Fruit fly (Drosophila melanogaster) whole organism, embryonic: Measurements from ENCODE around the gene Send1.

ENCODE experiments used
- Adf1 ChIP-seq: fragments of 200-800 bp; sonication (Bioruptor generic); IDR thresholded peaks from 2 replicates; pipeline ENCODE4 v1.3.6; 2022; ENCODE audit warnings: missing biosample characterization, missing genetic modification characterization
- Awh ChIP-seq: fragments of 200-800 bp; sonication (Bioruptor generic); IDR thresholded peaks from 2 replicates; pipeline ENCODE4, ENCODE4 v1.3.6; 2022; ENCODE audit warnings: missing biosample characterization, missing genetic modification characterization
- CG10267 ChIP-seq: fragments of 200-800 bp; sonication (Bioruptor generic); optimal IDR thresholded peaks from 2 replicates; lab custom pipeline; 2018; ENCODE audit warnings: missing biosample characterization, mild to moderate bottlenecking, missing genetic modification characterization, moderate library complexity
- CG11696 ChIP-seq: fragments of 200-800 bp; sonication (Bioruptor generic); IDR thresholded peaks from 2 replicates; pipeline ENCODE4 v1.3.6; 2022; ENCODE audit warnings: missing biosample characterization, missing genetic modification characterization
- CG11723 ChIP-seq: fragments of 200-800 bp; sonication (Bioruptor generic); optimal IDR thresholded peaks from 2 replicates; lab custom pipeline; 2017; ENCODE audit warnings: missing biosample characterization, mild to moderate bottlenecking, missing genetic modification characterization
- CG12219 ChIP-seq: fragments of 200-800 bp; sonication (Bioruptor generic); optimal IDR thresholded peaks from 3 replicates; lab custom pipeline; 2018; ENCODE audit warnings: missing biosample characterization, mild to moderate bottlenecking, missing genetic modification characterization
- CG13424 ChIP-seq: fragments of 200-800 bp; sonication (Bioruptor generic); optimal IDR thresholded peaks from 2 replicates; lab custom pipeline; 2019; ENCODE audit warnings: missing biosample characterization, mild to moderate bottlenecking, missing genetic modification characterization, moderate library complexity
- CG15514 ChIP-seq: fragments of 200-800 bp; sonication (Bioruptor generic); optimal IDR thresholded peaks from 3 replicates; lab custom pipeline; 2017; ENCODE audit warnings: missing biosample characterization, missing genetic modification characterization, mild to moderate bottlenecking, moderate library complexity, missing genetic modification reagents
- CG16779 ChIP-seq: fragments of 200-800 bp; sonication (Bioruptor generic); IDR thresholded peaks from 2 replicates; pipeline ENCODE4 v1.3.6; 2022; ENCODE audit warnings: missing biosample characterization, missing genetic modification characterization
- CG30431 ChIP-seq: fragments of 200-800 bp; sonication (Bioruptor generic); optimal IDR thresholded peaks from 2 replicates; lab custom pipeline; 2017; ENCODE audit warnings: missing biosample characterization, missing genetic modification characterization
- CG32532 ChIP-seq: fragments of 200-800 bp; sonication (Bioruptor generic); IDR thresholded peaks from 2 replicates; pipeline ENCODE4 v1.3.6; 2022; ENCODE audit warnings: missing biosample characterization, missing genetic modification characterization
- CG4617 ChIP-seq: fragments of 200-800 bp; sonication (Bioruptor generic); optimal IDR thresholded peaks from 3 replicates; lab custom pipeline; 2016; ENCODE audit warnings: missing biosample characterization, missing genetic modification characterization, borderline replicate concordance
- CG4854 ChIP-seq: fragments of 200-800 bp; sonication (Bioruptor generic); optimal IDR thresholded peaks from 2 replicates; lab custom pipeline; 2016; ENCODE audit warnings: missing biosample characterization, missing genetic modification characterization, inconsistent platforms
- CG6683 ChIP-seq: fragments of 200-800 bp; sonication (Bioruptor generic); optimal IDR thresholded peaks from 2 replicates; lab custom pipeline; 2017; ENCODE audit warnings: missing biosample characterization, mild to moderate bottlenecking, missing genetic modification characterization, missing genetic modification reagents
- CG6791 ChIP-seq: fragments of 200-800 bp; sonication (Bioruptor generic); IDR thresholded peaks from 3 replicates; pipeline ENCODE4 v1.3.6; 2022; ENCODE audit warnings: missing biosample characterization, missing genetic modification characterization; ENCODE audit not compliant: partially characterized antibody
- CG7271 ChIP-seq: fragments of 200-800 bp; sonication (Bioruptor generic); optimal IDR thresholded peaks from 2 replicates; lab custom pipeline; 2018; ENCODE audit warnings: missing biosample characterization, mild to moderate bottlenecking, missing genetic modification characterization, moderate library complexity
- CG8281 ChIP-seq: fragments of 200-800 bp; sonication (Bioruptor generic); optimal IDR thresholded peaks from 2 replicates; lab custom pipeline; 2018; ENCODE audit warnings: missing biosample characterization, mild to moderate bottlenecking, missing genetic modification characterization, moderate library complexity
- CG8290 ChIP-seq, 3 experiments: fragments of 200-800 bp; sonication (Bioruptor generic); optimal IDR thresholded peaks; 2 replicates each; lab custom pipeline; 2016 to 2019; ENCODE audit warnings: missing biosample characterization in 3 of 3, missing genetic modification characterization in 3 of 3, mild to moderate bottlenecking in 2 of 3, moderate library complexity in 1 of 3
- CG9797 ChIP-seq: fragments of 200-800 bp; sonication (Bioruptor generic); optimal IDR thresholded peaks from 3 replicates; lab custom pipeline; 2018; ENCODE audit warnings: missing biosample characterization, mild to moderate bottlenecking, missing genetic modification characterization
- CG9817 ChIP-seq: fragments of 200-800 bp; sonication (Bioruptor generic); optimal IDR thresholded peaks from 2 replicates; lab custom pipeline; 2018; ENCODE audit warnings: missing biosample characterization, mild to moderate bottlenecking, missing genetic modification characterization, moderate library complexity
- CHES-1-like ChIP-seq: fragments of 200-800 bp; sonication (Bioruptor generic); optimal IDR thresholded peaks from 2 replicates; lab custom pipeline; 2016; ENCODE audit warnings: missing biosample characterization, missing genetic modification characterization
- HmgZ ChIP-seq: fragments of 200-800 bp; sonication (Bioruptor generic); optimal IDR thresholded peaks from 2 replicates; lab custom pipeline; 2018; ENCODE audit warnings: missing biosample characterization, mild to moderate bottlenecking, missing genetic modification characterization
- Max ChIP-seq: fragments of 200-800 bp; sonication (Bioruptor generic); optimal IDR thresholded peaks from 2 replicates; lab custom pipeline; 2016; ENCODE audit warnings: missing biosample characterization, mild to moderate bottlenecking, missing genetic modification characterization
- Opbp ChIP-seq: fragments of 200-800 bp; sonication (Bioruptor generic); IDR thresholded peaks from 3 replicates; pipeline ENCODE4 v1.3.6; 2022; ENCODE audit warnings: missing biosample characterization, missing genetic modification characterization; ENCODE audit not compliant: partially characterized antibody
- Poxn ChIP-seq: fragments of 200-800 bp; sonication (Bioruptor generic); IDR thresholded peaks from 2 replicates; pipeline ENCODE4 v1.3.6; 2022; ENCODE audit warnings: missing biosample characterization, missing genetic modification characterization
- Sin3A ChIP-seq: fragments of >200 bp; optimal IDR thresholded peaks from 2 replicates; lab custom pipeline; 2018
- Sry-δ ChIP-seq: fragments of 200-800 bp; sonication (Bioruptor generic); optimal IDR thresholded peaks from 2 replicates; lab custom pipeline; 2016; ENCODE audit warnings: missing biosample characterization, missing genetic modification characterization
- Ssrp ChIP-seq: fragments of 200-800 bp; sonication (Bioruptor generic); optimal IDR thresholded peaks from 2 replicates; lab custom pipeline; 2018; ENCODE audit warnings: missing biosample characterization, mild to moderate bottlenecking, missing genetic modification characterization, moderate library complexity
- Stat92E ChIP-seq, 3 experiments: fragments of >200 bp in 2 of 3; fragments of 200-800 bp in 1 of 3; sonication (Bioruptor generic) in 1 of 3; optimal IDR thresholded peaks; 2 replicates each; lab custom pipeline; 2017 to 2019; ENCODE audit warnings: missing biosample characterization in 3 of 3, missing genetic modification characterization in 3 of 3, mild to moderate bottlenecking in 1 of 3, moderate library complexity in 1 of 3
- Usf ChIP-seq: fragments of 200-800 bp; sonication (Bioruptor generic); optimal IDR thresholded peaks from 2 replicates; lab custom pipeline; 2017; ENCODE audit warnings: missing genotype, missing biosample characterization, missing genetic modification characterization
- ac ChIP-seq: fragments of 200-800 bp; sonication (Bioruptor generic); optimal IDR thresholded peaks from 3 replicates; lab custom pipeline; 2017; ENCODE audit warnings: missing biosample characterization, mild to moderate bottlenecking, missing genetic modification characterization
- bab2 ChIP-seq: fragments of 200-800 bp; sonication (Bioruptor generic); optimal IDR thresholded peaks from 2 replicates; lab custom pipeline; 2016; ENCODE audit warnings: missing biosample characterization, missing genetic modification characterization
- crc ChIP-seq: fragments of 200-800 bp; sonication (Bioruptor generic); optimal IDR thresholded peaks from 2 replicates; lab custom pipeline; 2016; ENCODE audit warnings: missing biosample characterization, missing genetic modification characterization
- croc ChIP-seq: fragments of 200-800 bp; sonication (Bioruptor generic); conservative IDR thresholded peaks from 3 replicates; pipeline ENCODE4 v1.3.6; 2022; ENCODE audit warnings: missing biosample characterization, missing genetic modification characterization
- dmrt99B ChIP-seq: fragments of 200-800 bp; sonication (Bioruptor generic); optimal IDR thresholded peaks from 2 replicates; lab custom pipeline; 2018; ENCODE audit warnings: missing biosample characterization, mild to moderate bottlenecking, missing genetic modification characterization, moderate library complexity
- dysf ChIP-seq: fragments of 200-800 bp; sonication (Bioruptor generic); IDR thresholded peaks from 3 replicates; pipeline ENCODE4 v1.3.6; 2022; ENCODE audit warnings: missing biosample characterization, missing genetic modification characterization
- exex ChIP-seq: fragments of 200-800 bp; sonication (Bioruptor generic); optimal IDR thresholded peaks from 4 replicates; lab custom pipeline; 2018; ENCODE audit warnings: missing biosample characterization, mild to moderate bottlenecking, missing genetic modification characterization, moderate library complexity
- gfzf ChIP-seq: fragments of 200-800 bp; sonication (Bioruptor generic); optimal IDR thresholded peaks from 2 replicates; lab custom pipeline; 2016; ENCODE audit warnings: missing biosample characterization, mild to moderate bottlenecking, missing genetic modification characterization, moderate library complexity
- grau ChIP-seq: fragments of 200-800 bp; optimal IDR thresholded peaks from 3 replicates; lab custom pipeline; 2019; ENCODE audit warnings: missing biosample characterization, mild to moderate bottlenecking, missing genetic modification characterization, moderate library complexity
- gsb-n ChIP-seq: fragments of 200-800 bp; sonication (Bioruptor generic); optimal IDR thresholded peaks from 3 replicates; lab custom pipeline; 2018; ENCODE audit warnings: missing biosample characterization, mild to moderate bottlenecking, missing genetic modification characterization
- h ChIP-seq: fragments of >200 bp; optimal IDR thresholded peaks from 2 replicates; lab custom pipeline; 2017
- jing ChIP-seq: fragments of 200-800 bp; sonication (Bioruptor generic); optimal IDR thresholded peaks from 2 replicates; lab custom pipeline; 2018; ENCODE audit warnings: missing biosample characterization, mild to moderate bottlenecking, missing genetic modification characterization
- lmd ChIP-seq: fragments of 200-800 bp; sonication (Bioruptor generic); IDR thresholded peaks from 2 replicates; pipeline ENCODE4 v1.3.6; 2022; ENCODE audit warnings: missing biosample characterization, missing genetic modification characterization
- nerfin-2 ChIP-seq: fragments of 200-800 bp; sonication (Bioruptor generic); IDR thresholded peaks from 2 replicates; pipeline ENCODE4 v1.3.6; 2022; ENCODE audit warnings: missing biosample characterization, missing genetic modification characterization; ENCODE audit not compliant: partially characterized antibody
- nmo ChIP-seq: fragments of 200-800 bp; sonication (Bioruptor generic); optimal IDR thresholded peaks from 2 replicates; lab custom pipeline; 2018; ENCODE audit warnings: missing biosample characterization, mild to moderate bottlenecking, missing genetic modification characterization, moderate library complexity
- pb ChIP-seq: fragments of 200-800 bp; sonication (Bioruptor generic); optimal IDR thresholded peaks from 3 replicates; lab custom pipeline; 2016; ENCODE audit warnings: missing biosample characterization, missing genetic modification characterization
- sim ChIP-seq: fragments of 200-800 bp; sonication (Bioruptor generic); IDR thresholded peaks from 2 replicates; pipeline ENCODE4 v1.3.6; 2022; ENCODE audit warnings: missing biosample characterization, missing genetic modification characterization
- tin ChIP-seq: fragments of 200-800 bp; sonication (Bioruptor generic); optimal IDR thresholded peaks from 3 replicates; lab custom pipeline; 2016; ENCODE audit warnings: missing biosample characterization, missing genetic modification characterization
- tio ChIP-seq: fragments of 200-800 bp; sonication (Bioruptor generic); optimal IDR thresholded peaks from 2 replicates; lab custom pipeline; 2017; ENCODE audit warnings: missing biosample characterization, missing genetic modification characterization, inconsistent platforms
- ttk ChIP-seq: fragments of 200-800 bp; sonication (Bioruptor generic); IDR thresholded peaks from 2 replicates; pipeline ENCODE4 v2.1.2; 2022; ENCODE audit warnings: missing biosample characterization, missing genetic modification characterization

Send1 gene

dm6 chr2L:2221649-2222150 is 33.1 kb downstream of the Send1 start (continued):
- TF ChIP-seq gsb-n (tag; lab: Kevin White, UChicago) (peak; percentile 92), CG12219 (peak; percentile 96), CG6791 (no peak), Ssrp (tag; lab: Kevin White, UChicago) (peak; percentile 91), ac (GFP tag; lab: Kevin White, UChicago) (peak; percentile 75), CG9797 (GFP tag; lab: Kevin White, UChicago) (peak; percentile 8), CG16779 (peak; percentile 96), Awh (GFP tag; lab: Robert Waterston, UW) (peak; percentile 97), Usf (GFP tag; lab: Kevin White, UChicago) (peak; percentile 86), CG10267 (tag; lab: Kevin White, UChicago) (peak; percentile 91), CG9817 (tag; lab: Kevin White, UChicago) (peak; percentile 98), bab2 (peak; percentile 93), CG11696 (GFP tag; lab: Robert Waterston, UW) (peak; percentile 94), croc (GFP tag; lab: Robert Waterston, UW) (peak; percentile 91), gfzf (no peak), dysf (GFP tag; lab: Robert Waterston, UW) (peak; percentile 99), pb (GFP tag; lab: Kevin White, UChicago) (peak; percentile 88), tin (peak; percentile 93), Opbp (GFP tag; lab: Robert Waterston, UW) (no peak), CG13424 (tag; lab: Kevin White, UChicago) (peak; percentile 97), h (lab: Kevin White, UChicago) (no peak), CG32532 (peak; percentile 99), CG30431 (GFP tag; lab: Kevin White, UChicago) (peak; percentile 91), CG4617 (GFP tag; lab: Kevin White, UChicago) (peak; percentile 77), sim (GFP tag; lab: Robert Waterston, UW) (peak; percentile 93), lmd (peak; percentile 98), jing (peak; percentile 89), Adf1 (peak; percentile 87), CG7271 (tag; lab: Kevin White, UChicago) (peak; percentile 69), CG15514 (GFP tag; lab: Kevin White, UChicago) (peak; percentile 90), dmrt99B (tag; lab: Kevin White, UChicago) (peak; percentile 96), CG4854 (peak; percentile 91), Stat92E (GFP tag; optimal IDR thresholded peaks at IDR 0.05; lab: Kevin White, UChicago) (peak in 1 of 3 experiments; percentile 48), nerfin-2 (no peak), exex (tag; lab: Kevin White, UChicago) (peak; percentile 81), CG8281 (tag; lab: Kevin White, UChicago) (peak; percentile 81), nmo (GFP tag; lab: Kevin White, UChicago) (peak; percentile 95), tio (GFP tag; lab: Kevin White, UChicago) (peak; percentile 97), Max (GFP tag; lab: Kevin White, UChicago) (peak; percentile 89), HmgZ (tag; lab: Kevin White, UChicago) (peak; percentile 98), CG11723 (GFP tag; lab: Kevin White, UChicago) (peak; percentile 92), ttk (GFP tag; lab: Robert Waterston, UW) (peak; percentile 98), Sin3A (lab: Kevin White, UChicago) (no peak), grau (tag; lab: Kevin White, UChicago) (peak; percentile 95), crc (GFP tag; lab: Kevin White, UChicago) (peak; percentile 91), CG6683 (GFP tag; lab: Kevin White, UChicago) (peak; percentile 88), Sry-δ (GFP tag; lab: Kevin White, UChicago) (peak; percentile 51), Poxn (GFP tag; lab: Robert Waterston, UW) (peak; percentile 90), CG8290 (GFP tag; optimal IDR thresholded peaks at IDR 0.05; lab: Kevin White, UChicago) (peak; percentile 90), CG8290 (tag; optimal IDR thresholded peaks at IDR 0.05; lab: Kevin White, UChicago) (peak; percentile 43 to 98), CHES-1-like (GFP tag; lab: Kevin White, UChicago) (peak; percentile 98)
